Fruit fly (Drosophila melanogaster) whole organism, wandering third instar larva: ENCODE measurements around the gene tho2.

ENCODE experiments used
- Abd-B ChIP-seq: fragments of >200 bp; optimal IDR thresholded peaks from 2 replicates; lab custom pipeline; 2017; ENCODE audit warnings: missing biosample characterization, missing genetic modification characterization
- CG32264 ChIP-seq: fragments of 200-800 bp; sonication (Bioruptor generic); optimal IDR thresholded peaks from 2 replicates; lab custom pipeline; 2016; ENCODE audit warnings: missing biosample characterization, missing genetic modification characterization
- Sp1 ChIP-seq: fragments of 200-800 bp; sonication (Bioruptor generic); optimal IDR thresholded peaks from 3 replicates; lab custom pipeline; 2019; ENCODE audit warnings: missing biosample characterization, mild to moderate bottlenecking, missing genetic modification characterization, moderate library complexity
- ey ChIP-seq: fragments of 200-800 bp; sonication (Bioruptor generic); optimal IDR thresholded peaks from 2 replicates; lab custom pipeline; 2016; ENCODE audit warnings: missing biosample characterization, missing genetic modification characterization
- jim ChIP-seq: fragments of 175-275, 200-325 bp; sonication (Bioruptor generic); optimal IDR thresholded peaks from 2 replicates; lab custom pipeline; 2016; ENCODE audit warnings: missing biosample characterization, mild to moderate bottlenecking, missing genetic modification characterization
- pan ChIP-seq: fragments of >200 bp; optimal IDR thresholded peaks from 2 replicates; lab custom pipeline; 2017

DNA sequence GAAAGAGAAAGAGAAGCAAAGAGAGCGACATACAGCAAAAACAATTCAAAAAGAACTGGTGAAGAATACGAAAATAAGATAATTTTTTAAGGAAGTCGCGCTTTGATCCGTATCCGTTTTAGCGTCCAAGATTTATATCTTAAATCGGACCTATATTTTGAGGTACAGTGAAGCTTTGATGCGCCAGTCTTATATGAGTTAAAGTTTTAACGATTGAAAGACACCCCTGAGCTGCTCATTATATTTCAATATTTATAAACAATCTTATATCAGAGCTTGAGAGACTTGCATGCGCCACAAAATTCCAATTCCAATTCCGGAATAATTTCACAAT is 33.8 kb upstream of the tho2 start:
- TF ChIP-seq Sp1 (GFP tag; lab: Kevin White, UChicago) (no peak), CG32264 (no peak), Abd-B (GFP tag; lab: Kevin White, UChicago) (no peak), ey (GFP tag; lab: Kevin White, UChicago) (peak; percentile 13), pan (lab: Kevin White, UChicago) (no peak), jim (no peak)
